Fruit fly (Drosophila melanogaster): ENCODE results near the gene Ras64B.

Gene Ras64B

DNA sequence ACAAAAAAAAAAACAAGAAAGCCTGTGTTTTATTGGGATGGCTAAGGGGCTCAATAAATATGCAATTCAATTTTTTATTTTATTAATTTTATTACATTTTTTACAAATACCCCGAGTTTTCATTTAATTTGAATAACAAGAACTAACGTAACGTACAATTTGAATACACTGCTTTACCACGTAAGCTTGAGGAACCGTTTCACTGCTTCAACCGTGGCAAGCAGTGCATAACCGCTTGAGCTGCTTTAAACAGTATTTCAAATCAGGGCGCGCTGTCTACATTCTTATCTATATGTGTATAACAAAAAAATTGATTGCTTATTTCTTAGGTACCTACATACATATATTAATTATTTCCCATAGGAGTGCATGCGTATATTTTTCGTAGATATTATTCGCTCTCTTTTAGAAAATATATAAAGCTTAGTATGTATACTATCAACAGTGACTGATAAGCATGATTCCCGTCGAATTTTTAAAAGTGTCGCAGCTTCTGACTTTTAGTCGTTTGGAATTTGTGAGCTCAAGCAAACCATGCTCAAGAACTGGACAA, 46.1 kb upstream of the Ras64B start, which contains the start of gene CG14990 (continued):
- TF ChIP-seq NC2β (GFP tag; optimal IDR thresholded peaks at IDR 0.05) (no peak), CG9817 (tag; optimal IDR thresholded peaks at IDR 0.05) (no peak), CG4282 (GFP tag; optimal IDR thresholded peaks at IDR 0.05) (no peak), Chrac-16 (GFP tag; optimal IDR thresholded peaks at IDR 0.05) (no peak), CG5953 (GFP tag; IDR thresholded peaks at IDR 0.05) (no peak), CG12155 (GFP tag; optimal IDR thresholded peaks at IDR 0.05) (no peak), z (GFP tag; IDR thresholded peaks at IDR 0.05) (no peak), CG9797 (GFP tag; optimal IDR thresholded peaks at IDR 0.05) (no peak), Hmr (GFP tag; optimal IDR thresholded peaks at IDR 0.05) (no peak), CG8388 (GFP tag; optimal IDR thresholded peaks at IDR 0.05) (no peak), MESR4 (GFP tag; optimal IDR thresholded peaks at IDR 0.05) (no peak), CG8478 (optimal IDR thresholded peaks at IDR 0.05) (no peak), al (GFP tag; IDR thresholded peaks at IDR 0.05) (no peak), Scr (GFP tag; IDR thresholded peaks at IDR 0.05; ENCODE audit: partially characterized antibody) (0 out of 2 replicates have a peak, but pooled peaks have one; percentile 26), CG2129 (GFP tag; IDR thresholded peaks at IDR 0.05; ENCODE audit: partially characterized antibody) (no peak), CG17359 (tag; optimal IDR thresholded peaks at IDR 0.05) (no peak), psq (GFP tag; optimal IDR thresholded peaks at IDR 0.05) (no peak), CG16863 (GFP tag; optimal IDR thresholded peaks at IDR 0.05) (no peak), nmo (GFP tag; optimal IDR thresholded peaks at IDR 0.05) (peak; percentile 38), Ssrp (tag; optimal IDR thresholded peaks at IDR 0.05) (no peak), HLH3B (GFP tag; IDR thresholded peaks at IDR 0.05) (no peak), Hr3 (GFP tag; optimal IDR thresholded peaks at IDR 0.05) (no peak), Gug (GFP tag; IDR thresholded peaks at IDR 0.05) (no peak), CG15514 (GFP tag; optimal IDR thresholded peaks at IDR 0.05) (peak; percentile 12), vfl (GFP tag; optimal IDR thresholded peaks at IDR 0.05) (no peak), CG3407 (GFP tag; optimal IDR thresholded peaks at IDR 0.05) (no peak), ac (GFP tag; optimal IDR thresholded peaks at IDR 0.05) (no peak), bbx (GFP tag; IDR thresholded peaks at IDR 0.05; ENCODE audit: partially characterized antibody) (0 out of 2 replicates have a peak, but pooled peaks have one; percentile 31), CG9727 (GFP tag; optimal IDR thresholded peaks at IDR 0.05) (no peak), so (GFP tag; IDR thresholded peaks at IDR 0.05) (no peak), lbe (GFP tag; optimal IDR thresholded peaks at IDR 0.05) (no peak), emc (GFP tag; optimal IDR thresholded peaks at IDR 0.05) (no peak), vnd (GFP tag; IDR thresholded peaks at IDR 0.05; ENCODE audit: partially characterized antibody) (no peak), CG8089 (GFP tag; optimal IDR thresholded peaks at IDR 0.05) (no peak), HLH54F (GFP tag; optimal IDR thresholded peaks at IDR 0.05) (no peak), CG14050 (GFP tag; IDR thresholded peaks at IDR 0.05) (no peak), sqz (GFP tag; optimal IDR thresholded peaks at IDR 0.05) (no peak), CG2199 (GFP tag; IDR thresholded peaks at IDR 0.05) (peak; percentile 90), CG8944 (GFP tag; optimal IDR thresholded peaks at IDR 0.05) (no peak), CG6654 (GFP tag; optimal IDR thresholded peaks at IDR 0.05) (no peak), CG1792 (GFP tag; optimal IDR thresholded peaks at IDR 0.05) (no peak), CG17186 (GFP tag; optimal IDR thresholded peaks at IDR 0.05) (no peak), CG8290 (GFP tag; optimal IDR thresholded peaks at IDR 0.05) (peak; percentile 46), CG8290 (tag; optimal IDR thresholded peaks at IDR 0.05) (peak in 1 of 2 experiments; percentile 56), Doc3 (GFP tag; IDR thresholded peaks at IDR 0.05; ENCODE audit: partially characterized antibody) (no peak), CG14860 (GFP tag; IDR thresholded peaks at IDR 0.05; ENCODE audit: partially characterized antibody) (no peak), org-1 (GFP tag; optimal IDR thresholded peaks at IDR 0.05) (no peak), tio (GFP tag; optimal IDR thresholded peaks at IDR 0.05) (no peak), ssp (GFP tag; IDR thresholded peaks at IDR 0.05) (no peak), scrt (GFP tag; optimal IDR thresholded peaks at IDR 0.05) (no peak), fd96Cb (tag; optimal IDR thresholded peaks at IDR 0.05) (no peak)

Data from whole organism, embryonic.